Fruit fly (Drosophila melanogaster) whole organism: Measurements from ENCODE around the gene para.

Experiments
- Dll ChIP-seq: fragments of >200 bp; optimal IDR thresholded peaks from 2 replicates; lab custom pipeline; 2017
- psq ChIP-seq: fragments of >200 bp; optimal IDR thresholded peaks from 2 replicates; lab custom pipeline; 2017
- usp ChIP-seq: fragments of >200 bp; optimal IDR thresholded peaks from 2 replicates; lab custom pipeline; 2017; ENCODE audit warnings: missing biosample characterization, missing genetic modification characterization, mixed read lengths

DNA sequence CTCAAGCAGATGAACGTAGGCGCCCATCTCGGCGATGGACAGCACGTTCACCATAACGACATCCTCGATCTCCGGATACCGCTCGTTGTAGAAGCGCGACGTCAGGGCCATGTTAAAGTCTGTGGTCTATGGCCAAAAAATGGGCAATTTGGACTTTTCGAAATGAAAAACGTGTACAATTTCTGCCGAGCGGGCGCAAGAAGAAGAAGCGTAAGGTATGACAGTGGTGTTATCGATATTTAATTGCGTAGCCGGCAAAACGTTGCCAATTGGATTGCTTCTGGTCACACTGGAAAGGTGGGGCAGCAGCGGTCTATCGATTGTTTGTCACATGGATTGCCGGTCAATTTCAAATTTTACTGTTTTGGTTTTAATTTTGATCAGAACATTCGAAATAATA, 86.1 kb downstream of the para start, which contains the start of gene eIF2alpha:
- no peak for TF ChIP-seq Dll
- no peak for TF ChIP-seq usp (GFP tag; lab: Kevin White, UChicago)
- no peak for TF ChIP-seq psq (lab: Kevin White, UChicago)
